Fruit fly (Drosophila melanogaster) whole organism: ENCODE results near the gene CG3437.

Source experiments
- CG8478 ChIP-seq: fragments of >200 bp; optimal IDR thresholded peaks from 2 replicates; lab custom pipeline; 2018; ENCODE audit warnings: inconsistent platforms
- Dll ChIP-seq: fragments of >200 bp; optimal IDR thresholded peaks from 2 replicates; lab custom pipeline; 2017
- EcR ChIP-seq, 2 experiments: fragments of >200 bp; optimal IDR thresholded peaks; 2 replicates each; lab custom pipeline; 2017; ENCODE audit warnings: missing biosample characterization in 2 of 2, missing genetic modification characterization in 2 of 2, missing genetic modification reagents in 2 of 2
- pan ChIP-seq: fragments of >200 bp; optimal IDR thresholded peaks from 2 replicates; lab custom pipeline; 2017
- psq ChIP-seq: fragments of >200 bp; optimal IDR thresholded peaks from 2 replicates; lab custom pipeline; 2017
- usp ChIP-seq: fragments of >200 bp; optimal IDR thresholded peaks from 2 replicates; lab custom pipeline; 2017; ENCODE audit warnings: missing biosample characterization, missing genetic modification characterization, mixed read lengths

Gene CG3437

DNA sequence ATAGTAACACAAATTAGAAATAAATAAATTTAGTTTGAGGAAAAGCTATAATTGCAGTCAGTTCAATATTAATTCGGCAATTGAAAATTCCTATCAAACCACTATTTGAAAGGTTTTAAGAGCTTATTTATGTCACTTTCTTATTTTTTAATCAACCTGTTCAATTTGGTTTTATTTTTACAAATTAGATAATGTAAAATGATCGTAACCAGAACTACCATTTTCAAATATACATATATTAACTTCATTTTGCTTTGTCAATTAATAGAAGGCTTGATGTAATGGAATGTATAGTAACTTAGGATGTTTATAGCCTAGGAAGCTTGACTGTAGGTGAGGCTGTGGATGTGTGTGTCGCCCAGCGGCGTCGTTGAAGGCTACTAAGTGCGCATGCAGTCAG is 9.1 kb upstream of the CG3437 start:
- TF ChIP-seq CG8478 (no peak), pan (lab: Kevin White, UChicago) (no peak), psq (lab: Kevin White, UChicago) (no peak), usp (no peak), Dll (lab: Kevin White, UChicago) (no peak), EcR (GFP tag; optimal IDR thresholded peaks at IDR 0.05; lab: Kevin White, UChicago) (no peak)

DNA sequence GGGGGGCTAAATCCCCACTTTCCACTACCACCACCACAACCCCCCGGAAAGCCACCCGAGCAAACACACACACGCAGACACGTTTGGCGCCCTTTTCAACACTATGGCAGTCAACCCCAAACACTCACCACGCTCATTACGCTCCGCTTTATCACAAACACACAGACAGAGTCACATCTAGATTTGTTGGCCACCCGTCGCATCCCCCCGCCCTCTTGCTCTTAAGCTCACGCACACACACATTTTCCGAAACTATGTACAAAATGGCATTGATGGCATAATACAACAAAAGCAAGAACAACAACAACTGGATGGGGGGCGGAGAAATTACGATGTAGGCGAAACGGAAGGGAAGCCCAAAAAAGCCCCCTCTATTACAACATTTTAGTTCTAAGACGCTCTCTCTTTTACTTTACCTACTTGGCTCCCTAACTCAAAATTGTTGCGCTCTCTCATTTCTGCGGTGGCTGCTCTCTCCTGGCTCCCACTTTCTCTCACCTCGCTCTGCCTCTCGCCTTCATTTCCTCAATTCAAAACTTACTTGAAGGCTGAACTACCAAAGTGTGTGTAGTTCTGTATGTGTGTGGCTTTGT is 8.3 kb upstream of the CG3437 start:
- no peak for TF ChIP-seq EcR (GFP tag; optimal IDR thresholded peaks at IDR 0.05; lab: Kevin White, UChicago)

DNA sequence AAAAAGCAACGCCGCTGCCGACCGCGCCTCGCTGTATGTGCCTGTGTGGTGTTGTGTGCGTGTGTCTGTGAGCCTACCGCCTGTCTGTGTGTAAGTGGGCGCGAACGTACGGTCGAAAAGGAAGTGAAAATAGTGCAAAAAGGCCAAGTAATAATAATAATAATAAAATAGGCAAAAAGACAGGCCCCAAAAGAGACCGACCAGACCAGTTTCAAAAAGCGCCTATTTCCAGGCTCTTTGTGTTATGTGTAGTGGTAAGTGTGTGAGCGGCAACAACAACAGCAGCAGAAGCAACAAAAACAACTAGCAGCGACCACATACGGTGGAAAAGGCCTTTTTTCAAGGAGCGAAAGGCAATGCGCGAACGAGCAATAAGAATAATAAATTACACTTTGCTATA is 5.3 kb upstream of the CG3437 start:
- no peak for TF ChIP-seq usp
- TF ChIP-seq psq (lab: Kevin White, UChicago), result no peak
- no peak for TF ChIP-seq CG8478
- TF ChIP-seq Dll (lab: Kevin White, UChicago), result no peak
- no peak for TF ChIP-seq EcR (GFP tag; optimal IDR thresholded peaks at IDR 0.05; lab: Kevin White, UChicago)
- no peak for TF ChIP-seq pan (lab: Kevin White, UChicago)

DNA sequence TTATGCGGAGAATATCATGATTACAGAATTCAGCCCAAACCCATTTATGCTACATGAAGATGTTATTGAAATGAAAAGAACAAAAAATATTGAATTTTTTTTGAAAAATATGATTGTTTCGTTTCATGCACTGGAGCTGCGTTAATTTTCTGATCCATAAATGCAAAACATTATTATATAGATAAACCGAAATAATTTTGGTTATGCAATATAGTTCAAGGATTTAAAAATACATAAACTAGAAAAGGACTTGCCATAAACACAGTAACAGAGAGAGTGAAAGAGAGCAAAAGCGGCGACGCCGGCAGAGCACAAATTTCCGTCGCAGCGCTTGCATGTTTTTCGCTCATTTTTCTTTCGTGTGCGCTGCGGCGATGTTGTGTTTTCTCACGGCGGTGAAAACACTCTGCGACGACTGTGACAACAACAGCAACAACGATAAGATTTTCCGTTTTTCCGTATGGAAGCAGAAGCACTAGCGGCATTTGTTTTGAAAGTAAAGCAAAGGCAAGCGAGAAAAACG is 4.8 kb upstream of the CG3437 start:
- TF ChIP-seq EcR (GFP tag; optimal IDR thresholded peaks at IDR 0.05; lab: Kevin White, UChicago), result no peak
- TF ChIP-seq usp, result no peak
- peak; percentile 41 for TF ChIP-seq Dll (lab: Kevin White, UChicago)
- TF ChIP-seq CG8478, result no peak
- no peak for TF ChIP-seq psq (lab: Kevin White, UChicago)
- no peak for TF ChIP-seq pan (lab: Kevin White, UChicago)

DNA sequence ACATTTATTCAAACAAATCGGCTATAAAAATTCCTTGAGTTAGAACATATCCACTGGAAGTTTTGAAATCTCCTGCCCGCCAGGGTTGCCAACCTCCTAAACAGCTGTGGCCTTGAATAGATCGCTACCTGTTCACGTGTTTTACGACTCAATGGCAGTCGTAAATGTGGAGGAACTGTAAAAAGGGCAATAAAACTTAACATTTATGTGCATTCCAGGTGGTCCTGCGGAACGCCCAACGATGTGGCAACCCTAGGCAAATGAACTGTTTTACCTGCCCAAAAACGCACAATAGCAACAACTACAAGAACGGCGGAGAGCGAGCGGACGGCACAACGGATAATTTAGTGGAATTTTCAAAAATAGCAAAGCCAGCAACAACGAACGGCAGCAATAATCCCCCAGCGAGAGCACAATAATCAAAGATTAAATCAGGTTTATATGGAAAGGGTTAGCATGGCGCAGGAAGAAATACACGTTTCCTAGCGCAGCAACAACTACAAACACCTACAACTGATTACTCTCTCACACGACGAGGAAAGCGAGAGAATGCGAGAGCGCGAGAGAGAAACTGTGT is 4.3 kb upstream of the CG3437 start:
- TF ChIP-seq CG8478 (no peak), pan (lab: Kevin White, UChicago) (no peak), EcR (GFP tag; optimal IDR thresholded peaks at IDR 0.05; lab: Kevin White, UChicago) (no peak), usp (no peak), psq (lab: Kevin White, UChicago) (no peak), Dll (lab: Kevin White, UChicago) (no peak)

DNA sequence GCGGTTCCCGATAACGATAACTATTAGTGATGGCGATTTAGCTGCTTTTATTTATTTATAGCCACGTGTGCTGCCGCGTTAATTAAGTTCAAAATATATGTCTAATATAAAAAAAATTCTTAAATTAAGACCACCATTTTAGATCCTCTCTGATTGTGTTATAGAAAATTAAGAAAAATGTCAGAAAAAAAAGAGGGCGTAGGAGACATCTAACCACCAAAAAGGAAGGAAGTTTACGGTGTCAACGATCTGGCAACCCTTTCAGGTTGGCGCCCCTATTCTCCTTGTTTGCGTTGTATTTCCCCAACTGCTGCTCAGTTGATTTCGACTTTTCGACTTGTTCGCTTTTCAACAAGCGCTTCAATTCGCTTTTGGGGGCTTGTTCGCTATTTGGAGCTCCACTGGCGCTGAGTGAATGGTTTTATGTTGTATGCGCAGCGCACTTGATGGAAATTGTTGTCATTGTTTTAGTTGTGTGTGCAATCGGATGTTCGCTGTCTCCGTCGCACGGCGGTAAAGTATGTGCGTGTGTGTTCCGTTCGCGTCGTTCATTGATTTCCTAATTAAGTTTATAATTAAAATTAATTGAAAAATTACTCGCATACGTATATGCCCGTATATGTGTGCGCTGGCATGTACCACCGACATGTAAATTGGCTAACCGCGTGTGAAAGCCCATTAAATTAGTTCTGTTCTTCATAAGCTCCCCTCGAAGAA is 3.5 kb upstream of the CG3437 start, which contains the start of the genes CG3434 and CG44838:
CG3434 (minus strand) TSS at position 25 of the 717 bp plus-strand sequence.
CG44838 (plus strand) TSS at position 276 of the 717 bp plus-strand sequence.
- no peak for TF ChIP-seq CG8478
- TF ChIP-seq pan (lab: Kevin White, UChicago), result no peak
- TF ChIP-seq EcR (GFP tag; optimal IDR thresholded peaks at IDR 0.05; lab: Kevin White, UChicago), result no peak
- TF ChIP-seq usp, result no peak
- no peak for TF ChIP-seq Dll (lab: Kevin White, UChicago)
- TF ChIP-seq psq (lab: Kevin White, UChicago), result no peak

DNA sequence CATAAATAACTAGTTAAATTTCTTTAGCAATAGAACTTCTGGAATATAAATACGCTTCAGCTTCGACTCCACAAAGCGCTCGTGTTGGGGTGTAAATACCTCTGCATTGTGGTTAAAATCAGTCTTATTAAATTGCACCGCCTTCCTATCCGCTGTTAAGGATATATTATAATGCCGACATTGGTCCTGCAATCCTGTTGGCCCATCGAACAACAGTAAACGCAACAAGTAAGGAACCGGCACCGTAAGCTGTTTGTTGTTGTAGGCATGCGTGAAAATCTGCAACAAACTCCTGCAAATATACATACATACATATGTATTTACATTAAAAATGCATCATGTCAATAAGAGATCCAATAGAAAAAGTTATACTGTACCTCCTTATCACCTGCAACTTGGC is 1.1 kb downstream of the CG3437 start:
- no peak for TF ChIP-seq EcR (GFP tag; optimal IDR thresholded peaks at IDR 0.05; lab: Kevin White, UChicago)
- no peak for TF ChIP-seq Dll (lab: Kevin White, UChicago)
- no peak for TF ChIP-seq pan (lab: Kevin White, UChicago)

DNA sequence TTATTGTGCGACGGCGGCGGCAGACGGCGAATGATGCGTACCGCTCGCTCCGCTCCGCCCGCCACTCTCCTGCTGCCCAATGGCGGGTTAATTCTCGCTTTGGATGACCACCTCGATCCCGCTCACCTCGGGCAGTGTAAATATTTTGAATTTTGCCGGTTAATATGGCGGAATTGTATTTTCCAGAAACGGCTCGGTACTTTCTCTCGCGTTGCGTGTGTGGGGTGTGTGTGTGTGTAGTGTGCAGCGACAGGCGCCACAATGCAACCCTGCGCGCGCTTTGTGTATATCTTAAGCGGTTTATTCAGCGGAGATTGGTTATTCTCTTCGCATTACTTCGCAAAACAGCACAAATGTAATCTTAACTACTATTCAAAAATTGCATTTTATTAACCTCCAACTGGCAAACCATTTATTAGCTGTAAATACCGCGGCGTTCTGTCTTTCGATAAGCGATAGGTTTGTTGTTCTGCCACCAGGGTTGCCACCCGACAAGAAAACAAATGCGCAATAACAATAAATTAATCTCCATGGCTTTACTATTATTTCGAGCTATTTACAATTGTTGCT is 1.6 kb downstream of the CG3437 start, which contains the start of the genes phol and CG3552:
phol (minus strand) TSS at position 463 of the 570 bp plus-strand sequence.
CG3552 (plus strand) TSS at position 500 of the 570 bp plus-strand sequence.
- TF ChIP-seq Dll (lab: Kevin White, UChicago), result no peak
- no peak for TF ChIP-seq psq (lab: Kevin White, UChicago)
- TF ChIP-seq usp, result no peak
- no peak for TF ChIP-seq pan (lab: Kevin White, UChicago)
- TF ChIP-seq EcR (GFP tag; optimal IDR thresholded peaks at IDR 0.05; lab: Kevin White, UChicago), result no peak
- TF ChIP-seq CG8478, result no peak

DNA sequence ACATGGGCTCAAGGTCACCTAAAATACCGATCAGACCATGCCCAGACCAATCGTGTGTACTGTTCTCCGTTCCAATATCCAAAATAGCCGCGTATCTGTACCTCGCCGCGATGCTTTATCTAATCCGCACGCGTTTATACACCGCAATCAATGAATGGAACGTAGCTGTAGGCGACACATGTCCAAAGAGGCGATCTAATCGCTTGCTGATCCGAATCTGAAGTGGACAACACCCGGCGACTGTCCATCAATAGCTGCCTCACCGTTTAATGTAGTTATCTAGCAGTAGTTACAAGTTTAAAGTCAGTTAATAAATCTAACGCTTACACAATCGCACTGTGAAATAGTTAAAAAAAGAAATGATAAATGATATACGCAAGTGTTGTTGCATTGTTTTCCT is 5.0 kb downstream of the CG3437 start:
- TF ChIP-seq usp (no peak), CG8478 (no peak), pan (lab: Kevin White, UChicago) (no peak), EcR (GFP tag; optimal IDR thresholded peaks at IDR 0.05; lab: Kevin White, UChicago) (no peak), psq (lab: Kevin White, UChicago) (no peak), Dll (lab: Kevin White, UChicago) (no peak)

DNA sequence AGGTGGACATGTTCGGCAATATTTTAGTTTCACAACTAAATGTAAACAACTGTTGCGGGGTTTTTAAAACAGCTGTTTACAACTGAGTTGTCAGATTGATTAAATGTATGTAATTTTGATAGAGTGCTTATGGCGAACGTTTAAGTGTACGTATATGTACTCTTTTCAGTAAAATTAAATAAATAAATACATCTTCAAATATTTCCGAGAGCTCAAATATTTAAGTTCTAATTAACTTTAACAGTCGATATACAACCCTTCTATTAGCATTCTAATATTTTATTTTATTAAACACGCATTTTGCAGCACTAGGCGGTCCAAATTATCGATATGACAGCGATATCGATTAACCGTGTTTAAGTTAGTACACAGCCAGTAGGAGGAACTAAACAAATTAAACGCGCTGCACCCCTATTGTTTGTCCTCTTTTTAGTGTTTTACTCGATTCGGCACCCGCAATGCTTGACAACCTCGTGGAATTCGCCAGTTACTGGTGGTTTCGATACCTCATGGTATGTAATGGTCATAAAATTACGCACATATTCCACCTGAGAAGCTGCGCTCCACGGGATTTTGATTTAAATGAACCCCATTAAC is 5.8 kb downstream of the CG3437 start, which contains the start of the genes CG3448 and ghi:
CG3448 (minus strand) TSS at position 51 of the 597 bp plus-strand sequence.
ghi (plus strand) TSS at position 355 of the 597 bp plus-strand sequence.
- TF ChIP-seq usp (no peak), pan (lab: Kevin White, UChicago) (no peak), CG8478 (no peak), Dll (lab: Kevin White, UChicago) (no peak), psq (lab: Kevin White, UChicago) (no peak), EcR (GFP tag; optimal IDR thresholded peaks at IDR 0.05; lab: Kevin White, UChicago) (no peak)

DNA sequence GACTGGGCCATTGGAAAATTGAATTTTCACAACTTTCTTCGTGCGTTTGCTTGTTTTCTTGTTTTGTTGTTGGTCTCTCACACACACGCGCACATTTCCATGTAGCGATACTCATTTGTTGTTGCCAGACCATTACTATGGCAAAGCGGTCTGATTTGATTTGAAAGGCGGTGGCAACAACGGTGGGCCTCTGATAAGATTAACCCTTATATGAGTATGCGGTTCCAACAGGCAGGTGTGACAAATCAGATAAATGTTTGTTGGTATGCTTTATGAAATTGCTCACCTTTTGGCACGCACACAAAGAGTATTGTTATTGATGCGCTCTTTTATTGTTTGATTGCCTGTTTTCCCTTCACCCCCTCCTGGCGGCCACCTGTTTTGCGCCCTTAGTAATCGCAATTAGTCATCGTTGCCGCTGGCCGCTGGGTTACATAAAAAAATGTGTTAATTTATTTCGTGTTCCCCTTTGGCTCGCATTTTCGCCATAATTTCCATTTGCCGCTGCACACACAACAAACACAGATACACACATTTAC is 10.2 kb downstream of the CG3437 start:
- TF ChIP-seq pan (lab: Kevin White, UChicago) (no peak), CG8478 (no peak), usp (no peak), EcR (GFP tag; optimal IDR thresholded peaks at IDR 0.05; lab: Kevin White, UChicago) (no peak), psq (lab: Kevin White, UChicago) (no peak), Dll (lab: Kevin White, UChicago) (no peak)
